Fruit fly (Drosophila melanogaster) whole organism, prepupa: ENCODE data around the gene CG32720.

Source experiments
- Blimp-1 ChIP-seq: fragments of 200-800 bp; sonication (Bioruptor generic); optimal IDR thresholded peaks from 3 replicates; lab custom pipeline; 2017; ENCODE audit warnings: missing biosample characterization, missing genetic modification characterization, mild to moderate bottlenecking, moderate library complexity, missing genetic modification reagents
- CG10631 ChIP-seq: fragments of 200-800 bp; sonication (Bioruptor generic); optimal IDR thresholded peaks from 2 replicates; lab custom pipeline; 2016; ENCODE audit warnings: missing biosample characterization, missing genetic modification characterization
- CG11902 ChIP-seq: fragments of 200-800 bp; sonication (Bioruptor generic); optimal IDR thresholded peaks from 3 replicates; lab custom pipeline; 2016; ENCODE audit warnings: missing biosample characterization, missing genetic modification characterization
- CG15336 ChIP-seq: fragments of 200-800 bp; sonication (Bioruptor generic); IDR thresholded peaks from 2 replicates; pipeline ENCODE4 v1.3.6; 2022; ENCODE audit warnings: missing biosample characterization, missing genetic modification characterization
- CG1621 ChIP-seq: fragments of 200-800 bp; sonication (Bioruptor generic); optimal IDR thresholded peaks from 3 replicates; lab custom pipeline; 2018; ENCODE audit warnings: missing biosample characterization, mild to moderate bottlenecking, missing genetic modification characterization
- CG16779 ChIP-seq: fragments of 200-800 bp; sonication (Bioruptor generic); optimal IDR thresholded peaks from 3 replicates; lab custom pipeline; 2017; ENCODE audit warnings: missing biosample characterization, mild to moderate bottlenecking, missing genetic modification characterization
- CG31627 ChIP-seq: fragments of 200-800 bp; sonication (Bioruptor generic); optimal IDR thresholded peaks from 3 replicates; lab custom pipeline; 2016; ENCODE audit warnings: missing biosample characterization, missing genetic modification characterization
- CG34406 ChIP-seq: fragments of 200-800 bp; sonication (Bioruptor generic); optimal IDR thresholded peaks from 3 replicates; lab custom pipeline; 2016; ENCODE audit warnings: missing biosample characterization, missing genetic modification characterization
- CG4318 ChIP-seq: fragments of 200-800 bp; sonication (Bioruptor generic); optimal IDR thresholded peaks from 3 replicates; lab custom pipeline; 2017; ENCODE audit warnings: missing biosample characterization, mild to moderate bottlenecking, missing genetic modification characterization
- CG6163 ChIP-seq: fragments of 200-800 bp; sonication (Bioruptor generic); IDR thresholded peaks from 3 replicates; pipeline ENCODE4 v1.3.6; 2022; ENCODE audit warnings: missing biosample characterization, missing genetic modification characterization
- CG6792 ChIP-seq: fragments of 200-800 bp; sonication (Bioruptor generic); optimal IDR thresholded peaks from 3 replicates; lab custom pipeline; 2016; ENCODE audit warnings: missing biosample characterization, missing genetic modification characterization
- CG6808 ChIP-seq: fragments of 200-800 bp; sonication (Bioruptor generic); optimal IDR thresholded peaks from 3 replicates; lab custom pipeline; 2017; ENCODE audit warnings: missing biosample characterization, missing genetic modification characterization, mild to moderate bottlenecking, moderate library complexity, missing genetic modification reagents
- CG6854 ChIP-seq: fragments of 200-800 bp; sonication (Bioruptor generic); optimal IDR thresholded peaks from 2 replicates; lab custom pipeline; 2017; ENCODE audit warnings: missing biosample characterization, mild to moderate bottlenecking, missing genetic modification characterization
- CG7368 ChIP-seq: fragments of 200-800 bp; sonication (Bioruptor generic); optimal IDR thresholded peaks from 3 replicates; lab custom pipeline; 2016; ENCODE audit warnings: missing biosample characterization, missing genetic modification characterization
- CG8632 ChIP-seq: fragments of 200-800 bp; sonication (Bioruptor generic); optimal IDR thresholded peaks from 3 replicates; lab custom pipeline; 2016; ENCODE audit warnings: missing biosample characterization, missing genetic modification characterization
- Eip75B ChIP-seq: fragments of 200-800 bp; sonication (Bioruptor generic); optimal IDR thresholded peaks from 3 replicates; lab custom pipeline; 2016; ENCODE audit warnings: missing biosample characterization, missing genetic modification characterization
- Eip78C ChIP-seq: fragments of 200-800 bp; sonication (Bioruptor generic); peaks from one replicate; lab custom pipeline; 2016; ENCODE audit warnings: missing biosample characterization, missing genetic modification characterization
- Ets21C ChIP-seq: fragments of 200-800 bp; sonication (Bioruptor generic); optimal IDR thresholded peaks from 3 replicates; lab custom pipeline; 2016; ENCODE audit warnings: missing biosample characterization, missing genetic modification characterization
- Ets96B ChIP-seq: fragments of 200-800 bp; optimal IDR thresholded peaks from 2 replicates; lab custom pipeline; 2019; ENCODE audit warnings: missing biosample characterization, mild to moderate bottlenecking, missing genetic modification characterization, moderate library complexity
- Hr38 ChIP-seq: sonication (Bioruptor generic); optimal IDR thresholded peaks from 2 replicates; lab custom pipeline; 2016; ENCODE audit warnings: missing biosample characterization, missing genetic modification characterization
- Hr39 ChIP-seq: fragments of 200-800 bp; sonication (Bioruptor generic); optimal IDR thresholded peaks from 2 replicates; lab custom pipeline; 2016; ENCODE audit warnings: missing biosample characterization, missing genetic modification characterization
- Hr4 ChIP-seq: fragments of 200-800 bp; sonication (Bioruptor generic); optimal IDR thresholded peaks from 3 replicates; lab custom pipeline; 2016; ENCODE audit warnings: missing biosample characterization, missing genetic modification characterization
- Met ChIP-seq: fragments of 200-800 bp; sonication (Bioruptor generic); optimal IDR thresholded peaks from 3 replicates; lab custom pipeline; 2016; ENCODE audit warnings: missing biosample characterization, missing genetic modification characterization
- Smox ChIP-seq: fragments of 200-800 bp; sonication (Bioruptor generic); optimal IDR thresholded peaks from 3 replicates; lab custom pipeline; 2016; ENCODE audit warnings: missing biosample characterization, missing genetic modification characterization
- Sox15 ChIP-seq: fragments of 200-800 bp; sonication (Bioruptor generic); optimal IDR thresholded peaks from 3 replicates; lab custom pipeline; 2016; ENCODE audit warnings: missing biosample characterization, missing genetic modification characterization
- achi ChIP-seq: fragments of 200-800 bp; sonication (Bioruptor generic); optimal IDR thresholded peaks from 3 replicates; lab custom pipeline; 2016; ENCODE audit warnings: missing biosample characterization, missing genetic modification characterization
- acj6 ChIP-seq: fragments of 200-800 bp; sonication (Bioruptor generic); optimal IDR thresholded peaks from 3 replicates; lab custom pipeline; 2016; ENCODE audit warnings: missing biosample characterization, missing genetic modification characterization
- cyc ChIP-seq: fragments of 200-800 bp; sonication (Bioruptor generic); optimal IDR thresholded peaks from 3 replicates; lab custom pipeline; 2016; ENCODE audit warnings: missing biosample characterization, missing genetic modification characterization
- dac ChIP-seq: fragments of 200-800 bp; sonication (Bioruptor generic); optimal IDR thresholded peaks from 2 replicates; lab custom pipeline; 2017; ENCODE audit warnings: missing biosample characterization, mild to moderate bottlenecking, missing genetic modification characterization
- dsx ChIP-seq: fragments of 200-800 bp; optimal IDR thresholded peaks from 3 replicates; lab custom pipeline; 2019; ENCODE audit warnings: missing biosample characterization, mild to moderate bottlenecking, missing genetic modification characterization, moderate library complexity; ENCODE audit not compliant: poor library complexity, severe bottlenecking
- eg ChIP-seq: fragments of 200-800 bp; sonication (Bioruptor generic); IDR thresholded peaks from 3 replicates; pipeline ENCODE4 v1.3.6; 2022; ENCODE audit warnings: missing biosample characterization, missing genetic modification characterization
- esn ChIP-seq: fragments of 200-800 bp; sonication (Bioruptor generic); optimal IDR thresholded peaks from 2 replicates; lab custom pipeline; 2016; ENCODE audit warnings: missing biosample characterization, mild to moderate bottlenecking, missing genetic modification characterization, moderate library complexity
- fkh ChIP-seq: fragments of 200-800 bp; sonication (Bioruptor generic); optimal IDR thresholded peaks from 3 replicates; lab custom pipeline; 2017; ENCODE audit warnings: missing biosample characterization, mild to moderate bottlenecking, missing genetic modification characterization, moderate library complexity
- lz ChIP-seq: fragments of 200-800 bp; sonication (Bioruptor generic); optimal IDR thresholded peaks from 3 replicates; lab custom pipeline; 2016; ENCODE audit warnings: missing biosample characterization, missing genetic modification characterization
- net ChIP-seq: fragments of 200-800 bp; sonication (Bioruptor generic); optimal IDR thresholded peaks from 3 replicates; lab custom pipeline; 2016; ENCODE audit warnings: missing biosample characterization, missing genetic modification characterization
- pdm3 ChIP-seq: fragments of 200-800 bp; sonication (Bioruptor generic); optimal IDR thresholded peaks from 3 replicates; lab custom pipeline; 2016; ENCODE audit warnings: missing biosample characterization, missing genetic modification characterization
- salr ChIP-seq, 2 experiments: fragments of 200-800 bp; sonication (Bioruptor generic); optimal IDR thresholded peaks; 3 replicates each; lab custom pipeline; 2016 to 2018; ENCODE audit warnings: missing biosample characterization in 2 of 2, missing genetic modification characterization in 2 of 2, mild to moderate bottlenecking in 1 of 2
- spab ChIP-seq: fragments of 200-800 bp; sonication (Bioruptor generic); optimal IDR thresholded peaks from 2 replicates; lab custom pipeline; 2017; ENCODE audit warnings: missing biosample characterization, mild to moderate bottlenecking, missing genetic modification characterization, missing genetic modification reagents
- svp ChIP-seq: fragments of 200-800 bp; sonication (Bioruptor generic); peaks from one replicate; lab custom pipeline; 2016; ENCODE audit warnings: missing biosample characterization, missing genetic modification characterization
- topi ChIP-seq: fragments of 200-800 bp; sonication (Bioruptor generic); optimal IDR thresholded peaks from 3 replicates; lab custom pipeline; 2016; ENCODE audit warnings: missing biosample characterization, missing genetic modification characterization
- vri ChIP-seq: fragments of 200-800 bp; sonication (Bioruptor generic); optimal IDR thresholded peaks from 3 replicates; lab custom pipeline; 2016; ENCODE audit warnings: missing biosample characterization, mild to moderate bottlenecking, missing genetic modification characterization

CG32720 gene

DNA sequence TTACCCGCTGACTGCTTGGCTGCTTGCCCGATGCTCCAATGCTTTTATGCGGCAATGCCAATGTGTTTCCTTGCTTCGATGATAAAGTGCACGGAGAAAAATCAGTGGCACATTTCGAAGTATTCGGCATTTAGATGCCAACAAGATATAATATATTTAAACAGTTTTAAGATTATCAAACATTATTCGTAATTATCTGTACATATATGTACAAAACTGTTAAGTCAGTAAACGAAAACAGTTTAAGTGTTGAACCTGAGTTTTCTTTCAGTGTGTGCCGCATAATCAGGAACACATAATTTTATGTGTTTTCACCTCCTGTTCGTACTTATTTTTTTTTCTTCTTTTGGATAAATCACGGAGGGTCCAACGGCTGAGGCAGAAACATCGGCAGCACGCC is 19.5 kb upstream of the CG32720 start (continued):
- TF ChIP-seq CG1621 (tag; lab: Kevin White, UChicago) (peak; percentile 25), pdm3 (GFP tag; lab: Kevin White, UChicago) (peak; percentile 43), Ets21C (GFP tag; lab: Kevin White, UChicago) (no peak), Smox (GFP tag; lab: Kevin White, UChicago) (peak; percentile 27), esn (GFP tag; lab: Kevin White, UChicago) (peak; percentile 46), Eip75B (GFP tag; lab: Kevin White, UChicago) (peak; percentile 47), eg (GFP tag; lab: Robert Waterston, UW) (no peak), spab (GFP tag; lab: Kevin White, UChicago) (peak; percentile 21), vri (GFP tag; lab: Kevin White, UChicago) (no peak), Hr39 (GFP tag; lab: Kevin White, UChicago) (peak; percentile 24), achi (GFP tag; lab: Kevin White, UChicago) (peak; percentile 41), Sox15 (no peak), CG6163 (GFP tag; lab: Robert Waterston, UW) (peak; percentile 49; the same call in 2 of the 3 replicates), cyc (GFP tag; lab: Kevin White, UChicago) (peak; percentile 27), Eip78C (GFP tag; lab: Kevin White, UChicago) (peak; percentile 79), CG10631 (GFP tag; lab: Kevin White, UChicago) (peak; percentile 8), dsx (GFP tag; lab: Kevin White, UChicago) (peak; percentile 29), CG15336 (peak; percentile 21; the same call in 1 of the 2 replicates), topi (GFP tag; lab: Kevin White, UChicago) (peak; percentile 56), lz (GFP tag; lab: Kevin White, UChicago) (peak; percentile 33), CG34406 (GFP tag; lab: Kevin White, UChicago) (peak; percentile 9), CG7368 (GFP tag; lab: Kevin White, UChicago) (peak; percentile 18), CG16779 (tag; lab: Kevin White, UChicago) (no peak), acj6 (GFP tag; lab: Kevin White, UChicago) (peak; percentile 24), CG6792 (peak; percentile 10)

DNA sequence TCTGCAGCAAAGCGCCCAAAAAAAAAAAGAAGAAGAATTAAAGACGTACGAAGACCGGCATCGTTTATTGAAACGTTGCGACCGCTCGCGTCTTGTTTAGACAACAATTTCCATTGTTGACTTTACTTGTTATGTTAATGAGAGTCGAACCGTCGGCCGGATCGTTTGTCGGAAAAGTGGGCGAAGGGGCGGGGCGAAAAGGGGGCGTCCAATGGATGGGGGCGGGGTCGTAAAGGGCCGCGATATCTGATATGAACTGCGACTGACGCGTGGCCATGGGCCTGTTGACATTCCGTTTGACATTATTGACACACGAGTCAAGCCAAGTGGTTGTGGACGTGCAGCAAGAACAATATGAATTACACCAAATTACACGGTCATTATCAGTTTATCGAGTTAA is 16.7 kb upstream of the CG32720 start:
- TF ChIP-seq Hr38 (GFP tag; lab: Kevin White, UChicago) = no peak
- TF ChIP-seq fkh (GFP tag; lab: Kevin White, UChicago) = peak; percentile 90
- TF ChIP-seq, all 60 proteins: peak for 1

DNA sequence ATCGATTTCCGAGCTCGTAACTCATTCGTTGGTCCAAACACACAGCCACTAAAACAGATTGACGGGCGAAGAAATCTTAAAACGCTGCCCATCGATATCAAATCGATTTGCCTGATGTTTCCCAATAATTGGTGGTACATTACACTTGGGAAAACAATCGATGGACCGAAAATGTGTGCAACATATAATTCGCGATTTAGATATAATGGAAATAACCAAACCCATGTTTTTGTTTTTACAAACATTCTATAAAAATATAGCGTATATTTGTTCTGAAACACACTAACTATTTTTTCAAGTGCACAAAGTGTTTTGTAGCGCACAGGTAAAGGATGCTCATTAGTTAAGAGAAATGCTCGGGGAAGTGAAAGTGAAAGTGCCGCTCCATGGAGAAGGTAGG is 15.3 kb upstream of the CG32720 start:
- TF ChIP-seq CG31627 (GFP tag; lab: Kevin White, UChicago) (no peak), Eip78C (GFP tag; lab: Kevin White, UChicago) (peak; percentile 1)

- no peak for TF ChIP-seq CG31627 (GFP tag; lab: Kevin White, UChicago)
- peak; percentile 51 for TF ChIP-seq svp
- peak; percentile 19 for TF ChIP-seq Met (GFP tag; lab: Kevin White, UChicago)
- no peak for TF ChIP-seq CG8632 (GFP tag; lab: Kevin White, UChicago)
- TF ChIP-seq Eip78C (GFP tag; lab: Kevin White, UChicago) = peak; percentile 46
- TF ChIP-seq esn (GFP tag; lab: Kevin White, UChicago) = peak; percentile 24
Measured at dm6 chrX:7550704-7551103, 13.9 kb upstream of the CG32720 start.

DNA sequence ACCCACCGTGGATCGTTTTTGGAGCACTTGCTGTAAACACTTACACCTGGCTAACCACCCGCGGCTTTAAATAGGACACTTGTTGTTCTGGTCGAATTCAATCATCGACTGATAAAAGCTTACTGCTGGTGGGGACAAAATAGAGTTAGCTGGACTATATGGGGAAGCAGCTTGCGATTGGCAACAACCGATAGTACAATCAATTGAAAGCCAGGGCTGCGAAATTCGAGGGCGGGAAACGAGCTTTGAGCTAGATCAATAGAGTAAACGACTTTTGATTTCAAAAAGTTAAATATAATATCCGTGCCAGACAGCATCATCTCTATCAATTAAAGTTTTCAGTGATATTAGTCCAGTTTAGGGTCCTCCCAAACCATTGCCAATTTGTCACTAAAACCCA is 11.1 kb upstream of the CG32720 start, which contains the start of gene CG32719:
Gene CG32719, minus strand, starts transcription at position 101 of the 400 bp plus-strand sequence.
- TF ChIP-seq CG6808 (GFP tag; lab: Kevin White, UChicago) = no peak
- TF ChIP-seq Eip78C (GFP tag; lab: Kevin White, UChicago) = no peak
- TF ChIP-seq CG8632 (GFP tag; lab: Kevin White, UChicago) = no peak
- no peak for TF ChIP-seq CG6792
- no peak for TF ChIP-seq Eip75B (GFP tag; lab: Kevin White, UChicago)
- TF ChIP-seq CG4318 = no peak
- no peak for TF ChIP-seq CG11902 (GFP tag; lab: Kevin White, UChicago)
- no peak for TF ChIP-seq dac
- no peak for TF ChIP-seq Hr4 (GFP tag; lab: Kevin White, UChicago)
- TF ChIP-seq CG6854 = no peak
- no peak for TF ChIP-seq pdm3 (GFP tag; lab: Kevin White, UChicago)
- no peak for TF ChIP-seq Ets96B (tag; lab: Kevin White, UChicago)
- no peak for TF ChIP-seq Blimp-1
- TF ChIP-seq CG1621 (tag; lab: Kevin White, UChicago) = no peak
- TF ChIP-seq Hr38 (GFP tag; lab: Kevin White, UChicago) = no peak
- TF ChIP-seq salr (GFP tag; optimal IDR thresholded peaks at IDR 0.05; lab: Kevin White, UChicago) = no peak
- no peak for TF ChIP-seq net (GFP tag; lab: Kevin White, UChicago)
- no peak for TF ChIP-seq Met (GFP tag; lab: Kevin White, UChicago)
